Fruit fly (Drosophila melanogaster): Measurements from ENCODE around the gene spri.

spri gene

DNA sequence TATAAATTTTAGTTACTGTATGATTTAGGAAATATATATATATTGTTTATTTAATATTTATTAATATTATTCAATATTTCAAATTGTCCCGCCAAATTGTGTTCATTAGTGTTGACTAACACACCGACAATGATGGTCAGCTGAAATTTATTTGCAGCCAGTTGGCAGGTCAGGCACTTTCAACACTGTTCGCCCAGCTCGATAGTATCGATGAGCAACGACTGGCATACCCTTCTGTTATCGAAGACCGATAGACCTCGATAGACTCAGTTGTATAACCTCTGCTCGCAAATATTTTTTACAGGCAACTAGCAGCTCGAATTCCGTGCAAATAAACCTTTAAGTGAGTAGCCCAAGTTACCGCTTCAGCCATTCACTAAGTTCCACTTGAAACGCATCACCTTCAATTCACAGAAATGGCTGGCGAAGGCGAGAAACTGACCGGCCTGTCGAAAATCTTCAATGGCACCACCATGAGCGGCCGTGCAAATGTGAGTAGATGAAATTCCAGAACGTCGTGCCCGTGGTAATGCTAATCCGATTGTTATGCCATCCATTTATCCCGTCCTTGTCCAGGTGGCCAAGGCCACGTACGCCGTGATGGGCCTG, 124.6 kb downstream of the spri start, which contains the start of gene Neb-cGP (continued):
- TF ChIP-seq CG17361 (GFP tag; IDR thresholded peaks at IDR 0.05), result peak; percentile 41; the same call in 2 of the 3 replicates
- peak; percentile 79 for TF ChIP-seq Sry-δ (GFP tag; optimal IDR thresholded peaks at IDR 0.05)
- TF ChIP-seq CG9215 (GFP tag; IDR thresholded peaks at IDR 0.05), result no peak
- TF ChIP-seq CG32532 (GFP tag; IDR thresholded peaks at IDR 0.05), result peak; percentile 69; the same call in 1 of the 2 replicates
- peak; percentile 38 for TF ChIP-seq CG2678 (tag; optimal IDR thresholded peaks at IDR 0.05)
- TF ChIP-seq ewg (GFP tag; optimal IDR thresholded peaks at IDR 0.05), result no peak
- TF ChIP-seq tup (GFP tag; optimal IDR thresholded peaks at IDR 0.05), result peak; percentile 25
- TF ChIP-seq CG11504 (tag; optimal IDR thresholded peaks at IDR 0.05), result no peak
- 0 out of 2 replicates have a peak, but pooled peaks have one; percentile 35 for TF ChIP-seq onecut (GFP tag; IDR thresholded peaks at IDR 0.05)
- TF ChIP-seq ash1 (GFP tag; optimal IDR thresholded peaks at IDR 0.05), result no peak
- TF ChIP-seq CG7556 (GFP tag; optimal IDR thresholded peaks at IDR 0.05), result peak; percentile 20
- TF ChIP-seq Sox102F (GFP tag; optimal IDR thresholded peaks at IDR 0.05), result no peak
- TF ChIP-seq dimm (GFP tag; IDR thresholded peaks at IDR 0.05), result no peak
- TF ChIP-seq fd64A (GFP tag; optimal IDR thresholded peaks at IDR 0.05), result no peak
- TF ChIP-seq HLH3B (GFP tag; IDR thresholded peaks at IDR 0.05), result peak; percentile 46; the same call in 1 of the 2 replicates
- TF ChIP-seq otp (GFP tag; IDR thresholded peaks at IDR 0.05), result no peak
- peak; percentile 75 for TF ChIP-seq CG18599 (GFP tag; optimal IDR thresholded peaks at IDR 0.05)
- peak; percentile 48; the same call in 1 of the 2 replicates for TF ChIP-seq Xrp1 (GFP tag; IDR thresholded peaks at IDR 0.05)
- TF ChIP-seq al (GFP tag; IDR thresholded peaks at IDR 0.05), result no peak
- TF ChIP-seq Atf-2 (GFP tag; optimal IDR thresholded peaks at IDR 0.05), result no peak
- TF ChIP-seq CG30431 (GFP tag; optimal IDR thresholded peaks at IDR 0.05), result peak; percentile 35
- peak; percentile 42 for TF ChIP-seq vfl (GFP tag; optimal IDR thresholded peaks at IDR 0.05)
- peak; percentile 64 for TF ChIP-seq CG12391 (tag; optimal IDR thresholded peaks at IDR 0.05)
- no peak for TF ChIP-seq usp (GFP tag; optimal IDR thresholded peaks at IDR 0.05)
- TF ChIP-seq CG10979 (tag; optimal IDR thresholded peaks at IDR 0.05), result peak; percentile 42
- peak; percentile 82 for TF ChIP-seq zen2 (GFP tag; IDR thresholded peaks at IDR 0.05; ENCODE audit: partially characterized antibody)
- TF ChIP-seq CG17359 (tag; optimal IDR thresholded peaks at IDR 0.05), result peak; percentile 49
- peak; percentile 45 for TF ChIP-seq CG7928 (GFP tag; optimal IDR thresholded peaks at IDR 0.05)
- no peak for TF ChIP-seq CG11093 (GFP tag; IDR thresholded peaks at IDR 0.05)
- peak; percentile 57 for TF ChIP-seq CG7839 (tag; optimal IDR thresholded peaks at IDR 0.05)
- no peak for TF ChIP-seq CG8478 (optimal IDR thresholded peaks at IDR 0.05)
- no peak for TF ChIP-seq CG7357 (GFP tag; IDR thresholded peaks at IDR 0.05)
- TF ChIP-seq CG1602 (GFP tag; optimal IDR thresholded peaks at IDR 0.05), result peak; percentile 46
- TF ChIP-seq D (optimal IDR thresholded peaks at IDR 0.05), result no peak
- no peak for TF ChIP-seq D (GFP tag; optimal IDR thresholded peaks at IDR 0.05)
- TF ChIP-seq tio (GFP tag; optimal IDR thresholded peaks at IDR 0.05), result no peak
- peak; percentile 73 for TF ChIP-seq Fer1 (GFP tag; optimal IDR thresholded peaks at IDR 0.05)
- peak; percentile 96 for TF ChIP-seq Med (GFP tag)
- TF ChIP-seq CG34224 (GFP tag; IDR thresholded peaks at IDR 0.05; ENCODE audit: partially characterized antibody), result peak; percentile 96
- peak; percentile 43 for TF ChIP-seq ftz-f1 (GFP tag; optimal IDR thresholded peaks at IDR 0.05)
- TF ChIP-seq run (tag; optimal IDR thresholded peaks at IDR 0.05), result no peak
- TF ChIP-seq ATbp (GFP tag; optimal IDR thresholded peaks at IDR 0.05), result peak; percentile 4
- peak; percentile 93 for TF ChIP-seq Ets97D (GFP tag; optimal IDR thresholded peaks at IDR 0.05)
- no peak for TF ChIP-seq so (GFP tag; IDR thresholded peaks at IDR 0.05)
- peak; percentile 99 for TF ChIP-seq pzg (GFP tag; optimal IDR thresholded peaks at IDR 0.05)
- peak; percentile 25 for TF ChIP-seq CG6254 (GFP tag; optimal IDR thresholded peaks at IDR 0.05)
- TF ChIP-seq Oaz (GFP tag; IDR thresholded peaks at IDR 0.05), result no peak
- no peak for TF ChIP-seq luna (GFP tag; optimal IDR thresholded peaks at IDR 0.05)
- no peak for TF ChIP-seq Asciz (GFP tag; optimal IDR thresholded peaks at IDR 0.05)
- no peak for TF ChIP-seq pnt (GFP tag; optimal IDR thresholded peaks at IDR 0.05)

All from whole organism, embryonic.